Fruit fly (Drosophila melanogaster): Measurements from ENCODE around the gene CG11594.

CG11594 gene

DNA sequence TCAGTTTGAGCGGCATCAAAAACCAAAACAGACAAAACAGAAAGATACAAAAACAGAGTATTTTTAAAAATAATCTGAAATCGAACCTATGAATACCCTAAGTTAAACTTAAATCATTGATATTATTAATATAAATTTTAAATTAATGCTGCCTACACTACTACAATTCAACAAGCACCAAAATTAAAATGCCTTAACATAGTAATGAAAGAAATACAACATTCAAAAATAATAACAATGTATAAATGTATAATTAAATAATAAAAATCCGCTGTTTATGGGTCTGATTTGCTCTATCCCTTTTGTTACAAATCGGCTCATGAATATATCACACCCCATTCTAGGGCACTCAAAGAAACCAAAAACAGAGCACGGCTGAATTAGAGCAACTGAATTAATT lies 23.3 kb upstream of the CG11594 start:
- TF ChIP-seq Eip78C (GFP tag) (peak; percentile 30), CG11902 (GFP tag; optimal IDR thresholded peaks at IDR 0.05) (no peak), topi (GFP tag; optimal IDR thresholded peaks at IDR 0.05) (no peak), CG7368 (GFP tag; optimal IDR thresholded peaks at IDR 0.05) (no peak), dac (GFP tag; optimal IDR thresholded peaks at IDR 0.05) (no peak), CG3032 (tag; optimal IDR thresholded peaks at IDR 0.05) (no peak), Blimp-1 (GFP tag; optimal IDR thresholded peaks at IDR 0.05) (no peak), CG6276 (GFP tag; optimal IDR thresholded peaks at IDR 0.05) (no peak)

- TF ChIP-seq fd59A (GFP tag; optimal IDR thresholded peaks at IDR 0.05) (no peak), Lpt (GFP tag; optimal IDR thresholded peaks at IDR 0.05) (no peak), CG31627 (GFP tag; optimal IDR thresholded peaks at IDR 0.05) (no peak), Sox102F (GFP tag; optimal IDR thresholded peaks at IDR 0.05) (no peak), Met (GFP tag; optimal IDR thresholded peaks at IDR 0.05) (no peak), CG9139 (GFP tag; optimal IDR thresholded peaks at IDR 0.05) (no peak), eg (GFP tag; IDR thresholded peaks at IDR 0.05) (no peak), Hr38 (GFP tag; optimal IDR thresholded peaks at IDR 0.05) (no peak), dac (GFP tag; optimal IDR thresholded peaks at IDR 0.05) (no peak), lz (GFP tag; optimal IDR thresholded peaks at IDR 0.05) (no peak), cyc (GFP tag; optimal IDR thresholded peaks at IDR 0.05) (no peak), Ets21C (GFP tag; optimal IDR thresholded peaks at IDR 0.05) (no peak), OdsH (GFP tag; optimal IDR thresholded peaks at IDR 0.05) (no peak), Eip78C (GFP tag) (no peak), net (GFP tag; optimal IDR thresholded peaks at IDR 0.05) (no peak), Sox15 (GFP tag; optimal IDR thresholded peaks at IDR 0.05) (no peak), CG6792 (GFP tag; optimal IDR thresholded peaks at IDR 0.05) (no peak), fkh (GFP tag; optimal IDR thresholded peaks at IDR 0.05) (no peak)
Observed at dm6 chr3L:4047635-4048034, 21.8 kb upstream of the CG11594 start, which contains the start of gene Dpy-30L2. Gene Dpy-30L2, minus strand, starts transcription at chr3L:4047735.

dm6 chr3L:4046289-4046688 lies 20.5 kb upstream of the CG11594 start, which contains the start of gene CG1136:
Gene CG1136, plus strand, starts transcription at chr3L:4046596.
- TF ChIP-seq eg (GFP tag; IDR thresholded peaks at IDR 0.05), result 0 out of 3 replicates have a peak, but pooled peaks have one; percentile 11
- TF ChIP-seq Eip93F (GFP tag; optimal IDR thresholded peaks at IDR 0.05), result no peak

DNA sequence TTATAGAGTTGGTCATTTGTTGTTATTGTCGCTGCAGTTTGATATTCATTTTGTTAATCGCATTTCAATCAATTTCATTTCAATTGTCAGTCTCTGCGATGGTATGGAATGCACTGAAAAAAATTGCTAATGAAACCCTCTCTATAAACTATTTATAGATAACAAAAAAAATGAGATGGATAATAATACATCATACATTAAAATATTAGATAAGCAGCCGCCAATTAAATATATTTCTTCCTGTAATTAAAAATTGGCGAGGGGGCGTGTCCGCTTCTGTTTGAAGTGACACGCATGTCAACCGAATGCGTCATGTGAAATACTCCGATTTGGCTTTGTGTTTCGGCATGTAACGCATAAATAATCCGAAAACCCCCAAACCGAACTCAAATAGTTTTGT lies 18.7 kb upstream of the CG11594 start:
- TF ChIP-seq eg (GFP tag; IDR thresholded peaks at IDR 0.05) (0 out of 3 replicates have a peak, but pooled peaks have one; percentile 14), acj6 (GFP tag; optimal IDR thresholded peaks at IDR 0.05) (no peak)

- TF ChIP-seq fd85E (GFP tag; optimal IDR thresholded peaks at IDR 0.05) (no peak), Ets21C (GFP tag; optimal IDR thresholded peaks at IDR 0.05) (no peak), Sox102F (GFP tag; optimal IDR thresholded peaks at IDR 0.05) (no peak), CG4318 (GFP tag; optimal IDR thresholded peaks at IDR 0.05) (peak; percentile 41), CG8319 (GFP tag; optimal IDR thresholded peaks at IDR 0.05) (peak; percentile 77), CG9139 (GFP tag; optimal IDR thresholded peaks at IDR 0.05) (no peak), vri (GFP tag; optimal IDR thresholded peaks at IDR 0.05) (no peak), esn (GFP tag; optimal IDR thresholded peaks at IDR 0.05) (no peak), salr (GFP tag; optimal IDR thresholded peaks at IDR 0.05) (no peak), Hr39 (GFP tag; optimal IDR thresholded peaks at IDR 0.05) (no peak), fd59A (GFP tag; optimal IDR thresholded peaks at IDR 0.05) (peak; percentile 11), topi (GFP tag; optimal IDR thresholded peaks at IDR 0.05) (no peak), OdsH (GFP tag; optimal IDR thresholded peaks at IDR 0.05) (no peak), lz (GFP tag; optimal IDR thresholded peaks at IDR 0.05) (no peak), CG8119 (GFP tag; IDR thresholded peaks at IDR 0.05) (peak; percentile 50; the same call in 2 of the 3 replicates), Lpt (GFP tag; optimal IDR thresholded peaks at IDR 0.05) (peak; percentile 48), Hr38 (GFP tag; optimal IDR thresholded peaks at IDR 0.05) (no peak), CG7368 (GFP tag; optimal IDR thresholded peaks at IDR 0.05) (no peak), Ets96B (tag; optimal IDR thresholded peaks at IDR 0.05) (no peak), dac (GFP tag; optimal IDR thresholded peaks at IDR 0.05) (no peak), Sox15 (GFP tag; optimal IDR thresholded peaks at IDR 0.05) (peak; percentile 21), CG6276 (GFP tag; optimal IDR thresholded peaks at IDR 0.05) (no peak), dsx (GFP tag; optimal IDR thresholded peaks at IDR 0.05; ENCODE audit: poor library complexity, severe bottlenecking) (no peak), CG10669 (GFP tag; optimal IDR thresholded peaks at IDR 0.05) (no peak), CG32006 (GFP tag; optimal IDR thresholded peaks at IDR 0.05) (peak; percentile 66), spab (GFP tag; optimal IDR thresholded peaks at IDR 0.05) (no peak), CG11762 (GFP tag; optimal IDR thresholded peaks at IDR 0.05; ENCODE audit: insufficient read depth) (peak; percentile 4), CG10631 (GFP tag; optimal IDR thresholded peaks at IDR 0.05) (peak; percentile 80)
Observed at dm6 chr3L:4040247-4040925, 14.6 kb upstream of the CG11594 start, which contains the start of the genes CG11593 and Rcd5. Gene CG11593, minus strand, starts transcription at chr3L:4040482. Gene Rcd5, plus strand, starts transcription at chr3L:4040529.
